Fruit fly (Drosophila melanogaster): ENCODE measurements around the gene CG9109.

DNA sequence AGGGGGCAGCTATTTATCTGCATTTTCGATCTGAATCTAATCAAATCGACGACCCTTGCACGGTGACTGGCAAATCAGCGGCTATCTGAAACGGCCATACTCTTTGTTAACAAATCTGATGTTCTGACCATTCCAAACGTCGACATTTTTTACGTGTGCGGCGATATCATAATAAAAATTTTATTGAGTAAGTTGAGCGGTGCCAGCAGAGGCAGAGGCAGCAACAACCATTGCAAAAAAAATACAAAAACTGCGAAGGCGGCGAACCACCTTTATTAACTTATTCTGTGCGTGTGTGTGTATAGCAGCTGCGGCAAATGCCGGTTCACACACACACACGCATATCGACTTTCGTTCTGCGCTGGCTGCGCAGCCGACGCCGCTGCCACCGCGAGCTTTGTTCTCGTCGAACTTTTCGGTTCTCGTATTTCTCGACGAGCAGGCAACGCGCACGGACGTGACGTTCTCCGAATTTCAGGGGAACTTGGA, 48.0 kb upstream of the CG9109 start, which contains the start of gene Kr-h1:
- TF ChIP-seq usp (GFP tag; optimal IDR thresholded peaks at IDR 0.05) (no peak), Dll (optimal IDR thresholded peaks at IDR 0.05) (no peak), CG8478 (optimal IDR thresholded peaks at IDR 0.05) (no peak), pan (optimal IDR thresholded peaks at IDR 0.05) (no peak), psq (optimal IDR thresholded peaks at IDR 0.05) (no peak)

Data from whole organism.